Fruit fly (Drosophila melanogaster) whole organism, embryonic: ENCODE measurements around the gene ArfGAP3.
A peak's percentile ranks its signal among the peaks of the same experiment; 100 is the strongest.

Source experiments
- Atf-2 ChIP-seq: fragments of 200-800 bp; sonication (Bioruptor generic); optimal IDR thresholded peaks from 2 replicates; lab custom pipeline; 2016; ENCODE audit warnings: missing biosample characterization, missing genetic modification characterization
- Bteb2 ChIP-seq: fragments of 200-800 bp; sonication (Bioruptor generic); optimal IDR thresholded peaks from 2 replicates; lab custom pipeline; 2016; ENCODE audit warnings: missing biosample characterization, missing genetic modification characterization
- CG12155 ChIP-seq: fragments of 200-800 bp; sonication (Bioruptor generic); optimal IDR thresholded peaks from 3 replicates; lab custom pipeline; 2016; ENCODE audit warnings: missing biosample characterization, missing genetic modification characterization
- CG14860 ChIP-seq: fragments of 200-800 bp; sonication (Bioruptor generic); IDR thresholded peaks from 3 replicates; pipeline ENCODE4 v1.3.6; 2022; ENCODE audit warnings: missing biosample characterization, missing genetic modification characterization; ENCODE audit not compliant: partially characterized antibody
- CG17328 ChIP-seq: fragments of 200-800 bp; sonication (Bioruptor generic); IDR thresholded peaks from 2 replicates; pipeline ENCODE4 v1.3.6; 2022; ENCODE audit warnings: missing biosample characterization, missing genetic modification characterization
- CG17568 ChIP-seq: fragments of 200-800 bp; sonication (Bioruptor generic); optimal IDR thresholded peaks from 2 replicates; lab custom pipeline; 2018; ENCODE audit warnings: missing biosample characterization, mild to moderate bottlenecking, missing genetic modification characterization, moderate library complexity
- CG2116 ChIP-seq: fragments of 200-800 bp; sonication (Bioruptor generic); optimal IDR thresholded peaks from 3 replicates; lab custom pipeline; 2018; ENCODE audit warnings: missing biosample characterization, mild to moderate bottlenecking, missing genetic modification characterization
- CG2120 ChIP-seq: fragments of 200-800 bp; sonication (Bioruptor generic); optimal IDR thresholded peaks from 3 replicates; lab custom pipeline; 2016; ENCODE audit warnings: missing biosample characterization, missing genetic modification characterization
- CG30431 ChIP-seq: fragments of 200-800 bp; sonication (Bioruptor generic); optimal IDR thresholded peaks from 2 replicates; lab custom pipeline; 2017; ENCODE audit warnings: missing biosample characterization, missing genetic modification characterization
- CG3163 ChIP-seq: fragments of 200-800 bp; sonication (Bioruptor generic); optimal IDR thresholded peaks from 3 replicates; lab custom pipeline; 2016; ENCODE audit warnings: missing biosample characterization, missing genetic modification characterization
- CG32767 ChIP-seq: fragments of 200-800 bp; sonication (Bioruptor generic); IDR thresholded peaks from 2 replicates; pipeline ENCODE4 v1.3.6; 2022; ENCODE audit warnings: missing biosample characterization, missing genetic modification characterization
- CG32772 ChIP-seq: fragments of 200-800 bp; sonication (Bioruptor generic); IDR thresholded peaks from 2 replicates; pipeline ENCODE4 v1.3.6; 2022; ENCODE audit warnings: missing biosample characterization, missing genetic modification characterization
- CG3726 ChIP-seq: fragments of 200-800 bp; sonication (Bioruptor generic); IDR thresholded peaks from 3 replicates; pipeline ENCODE4, ENCODE4 v1.3.6; 2022; ENCODE audit warnings: missing biosample characterization, missing genetic modification characterization
- CG4617 ChIP-seq: fragments of 200-800 bp; sonication (Bioruptor generic); optimal IDR thresholded peaks from 3 replicates; lab custom pipeline; 2016; ENCODE audit warnings: missing biosample characterization, missing genetic modification characterization, borderline replicate concordance
- CG4854 ChIP-seq: fragments of 200-800 bp; sonication (Bioruptor generic); optimal IDR thresholded peaks from 2 replicates; lab custom pipeline; 2016; ENCODE audit warnings: missing biosample characterization, missing genetic modification characterization, inconsistent platforms
- CG6854 ChIP-seq: fragments of 200-800 bp; sonication (Bioruptor generic); optimal IDR thresholded peaks from 3 replicates; lab custom pipeline; 2017; ENCODE audit warnings: missing biosample characterization, mild to moderate bottlenecking, missing genetic modification characterization
- CG8388 ChIP-seq: fragments of 200-800 bp; sonication (Bioruptor generic); optimal IDR thresholded peaks from 2 replicates; lab custom pipeline; 2019; ENCODE audit warnings: missing biosample characterization, mild to moderate bottlenecking, missing genetic modification characterization, moderate library complexity
- CG8765 ChIP-seq: fragments of 200-800 bp; sonication (Bioruptor generic); IDR thresholded peaks from 2 replicates; pipeline ENCODE4 v1.3.6; 2022; ENCODE audit warnings: missing biosample characterization, missing genetic modification characterization
- Doc3 ChIP-seq: fragments of 200-800 bp; sonication (Bioruptor generic); IDR thresholded peaks from 3 replicates; pipeline ENCODE4 v1.3.6; 2022; ENCODE audit warnings: missing biosample characterization, missing genetic modification characterization; ENCODE audit not compliant: partially characterized antibody
- ERR ChIP-seq: fragments of 200-800 bp; sonication (Bioruptor generic); optimal IDR thresholded peaks from 2 replicates; lab custom pipeline; 2016; ENCODE audit warnings: missing biosample characterization, missing genetic modification characterization
- H15 ChIP-seq: fragments of 200-800 bp; sonication (Bioruptor generic); IDR thresholded peaks from 3 replicates; pipeline ENCODE4 v1.3.6; 2022; ENCODE audit warnings: missing biosample characterization, missing genetic modification characterization
- HHEX ChIP-seq: fragments of 200-800 bp; sonication (Bioruptor generic); optimal IDR thresholded peaks from 3 replicates; lab custom pipeline; 2017; ENCODE audit warnings: missing biosample characterization, mild to moderate bottlenecking, missing genetic modification characterization, missing genetic modification reagents
- Hsf ChIP-seq: fragments of 200-800 bp; sonication (Bioruptor generic); optimal IDR thresholded peaks from 3 replicates; lab custom pipeline; 2016; ENCODE audit warnings: missing biosample characterization, missing genetic modification characterization
- Lpt ChIP-seq: fragments of >200 bp; optimal IDR thresholded peaks from 2 replicates; lab custom pipeline; 2018; ENCODE audit warnings: missing biosample characterization, missing genetic modification characterization
- Med ChIP-seq: fragments of 200-800 bp; sonication (Bioruptor generic); peaks from one replicate; lab custom pipeline; 2016; ENCODE audit warnings: missing biosample characterization, missing genetic modification characterization, mild to moderate bottlenecking, inconsistent platforms, moderate library complexity
- Meics ChIP-seq: fragments of 200-800 bp; sonication (Bioruptor generic); optimal IDR thresholded peaks from 2 replicates; lab custom pipeline; 2017; ENCODE audit warnings: missing biosample characterization, mild to moderate bottlenecking, missing genetic modification characterization
- NFAT ChIP-seq: fragments of 200-800 bp; sonication (Bioruptor generic); IDR thresholded peaks from 2 replicates; pipeline ENCODE4 v1.3.6; 2022; ENCODE audit warnings: missing biosample characterization, missing genetic modification characterization
- Oli ChIP-seq: fragments of 200-800 bp; sonication (Bioruptor generic); optimal IDR thresholded peaks from 2 replicates; lab custom pipeline; 2018; ENCODE audit warnings: missing biosample characterization, mild to moderate bottlenecking, missing genetic modification characterization, moderate library complexity
- Opbp ChIP-seq: fragments of 200-800 bp; sonication (Bioruptor generic); IDR thresholded peaks from 3 replicates; pipeline ENCODE4 v1.3.6; 2022; ENCODE audit warnings: missing biosample characterization, missing genetic modification characterization; ENCODE audit not compliant: partially characterized antibody
- Vsx1 ChIP-seq: fragments of 200-800 bp; sonication (Bioruptor generic); optimal IDR thresholded peaks from 2 replicates; lab custom pipeline; 2017; ENCODE audit warnings: missing biosample characterization, mild to moderate bottlenecking, missing genetic modification characterization, missing genetic modification reagents
- bbx ChIP-seq: fragments of 200-800 bp; sonication (Bioruptor generic); IDR thresholded peaks from 2 replicates; pipeline ENCODE4 v1.3.6; 2022; ENCODE audit warnings: missing biosample characterization, missing genetic modification characterization; ENCODE audit not compliant: partially characterized antibody
- cg ChIP-seq: fragments of 200-800 bp; sonication (Bioruptor generic); optimal IDR thresholded peaks from 3 replicates; lab custom pipeline; 2019; ENCODE audit warnings: missing biosample characterization, mild to moderate bottlenecking, missing genetic modification characterization, moderate library complexity
- crol ChIP-seq: fragments of 200-800 bp; sonication (Bioruptor generic); IDR thresholded peaks from 2 replicates; pipeline ENCODE4 v1.3.6; 2022; ENCODE audit warnings: missing biosample characterization, missing genetic modification characterization
- dmrt99B ChIP-seq: fragments of 200-800 bp; sonication (Bioruptor generic); optimal IDR thresholded peaks from 2 replicates; lab custom pipeline; 2018; ENCODE audit warnings: missing biosample characterization, mild to moderate bottlenecking, missing genetic modification characterization, moderate library complexity
- exex ChIP-seq: fragments of 200-800 bp; sonication (Bioruptor generic); optimal IDR thresholded peaks from 4 replicates; lab custom pipeline; 2018; ENCODE audit warnings: missing biosample characterization, mild to moderate bottlenecking, missing genetic modification characterization, moderate library complexity
- fd64A ChIP-seq: fragments of 200-800 bp; sonication (Bioruptor generic); optimal IDR thresholded peaks from 3 replicates; lab custom pipeline; 2018; ENCODE audit warnings: missing biosample characterization, mild to moderate bottlenecking, missing genetic modification characterization
- hb ChIP-seq: fragments of 200-800 bp; sonication (Bioruptor generic); IDR thresholded peaks from 3 replicates; pipeline ENCODE4 v1.3.6; 2022; ENCODE audit warnings: missing biosample characterization, missing genetic modification characterization; ENCODE audit not compliant: partially characterized antibody
- insv ChIP-seq, 2 experiments: fragments of 200-800 bp; sonication (Bioruptor generic); optimal IDR thresholded peaks; 3 replicates each; lab custom pipeline; 2016 to 2018; ENCODE audit warnings: missing biosample characterization in 2 of 2, missing genetic modification characterization in 2 of 2
- inv ChIP-seq: fragments of 200-800 bp; sonication (Bioruptor generic); IDR thresholded peaks from 2 replicates; pipeline ENCODE4 v1.3.6; 2022; ENCODE audit warnings: missing biosample characterization, missing genetic modification characterization; ENCODE audit not compliant: partially characterized antibody
- ken ChIP-seq: fragments of 200-800 bp; sonication (Bioruptor generic); IDR thresholded peaks from 3 replicates; pipeline ENCODE4 v1.3.6; 2022; ENCODE audit warnings: missing biosample characterization, missing genetic modification characterization
- lola ChIP-seq, 3 experiments: fragments of >200 bp in 2 of 3; fragments of 200-800 bp in 1 of 3; sonication (Bioruptor generic) in 1 of 3; optimal IDR thresholded peaks; 2 replicates each; lab custom pipeline; 2017 to 2019; ENCODE audit warnings: missing biosample characterization in 3 of 3, missing genetic modification characterization in 3 of 3, mild to moderate bottlenecking in 1 of 3, moderate library complexity in 1 of 3
- maf-S ChIP-seq: fragments of 200-800 bp; sonication (Bioruptor generic); optimal IDR thresholded peaks from 2 replicates; lab custom pipeline; 2016; ENCODE audit warnings: missing biosample characterization, missing genetic modification characterization
- sna ChIP-seq: fragments of 200-800 bp; sonication (Bioruptor generic); IDR thresholded peaks from 2 replicates; pipeline ENCODE4 v1.3.6; 2022; ENCODE audit warnings: missing biosample characterization, missing genetic modification characterization; ENCODE audit not compliant: partially characterized antibody
- stwl ChIP-seq: fragments of 200-800 bp; sonication (Bioruptor generic); optimal IDR thresholded peaks from 3 replicates; lab custom pipeline; 2018; ENCODE audit warnings: missing biosample characterization, mild to moderate bottlenecking, missing genetic modification characterization, moderate library complexity
- tna ChIP-seq: fragments of 200-800 bp; sonication (Bioruptor generic); IDR thresholded peaks from 2 replicates; pipeline ENCODE4 v1.3.6; 2022; ENCODE audit warnings: missing biosample characterization, missing genetic modification characterization; ENCODE audit not compliant: partially characterized antibody

The ArfGAP3 gene

DNA sequence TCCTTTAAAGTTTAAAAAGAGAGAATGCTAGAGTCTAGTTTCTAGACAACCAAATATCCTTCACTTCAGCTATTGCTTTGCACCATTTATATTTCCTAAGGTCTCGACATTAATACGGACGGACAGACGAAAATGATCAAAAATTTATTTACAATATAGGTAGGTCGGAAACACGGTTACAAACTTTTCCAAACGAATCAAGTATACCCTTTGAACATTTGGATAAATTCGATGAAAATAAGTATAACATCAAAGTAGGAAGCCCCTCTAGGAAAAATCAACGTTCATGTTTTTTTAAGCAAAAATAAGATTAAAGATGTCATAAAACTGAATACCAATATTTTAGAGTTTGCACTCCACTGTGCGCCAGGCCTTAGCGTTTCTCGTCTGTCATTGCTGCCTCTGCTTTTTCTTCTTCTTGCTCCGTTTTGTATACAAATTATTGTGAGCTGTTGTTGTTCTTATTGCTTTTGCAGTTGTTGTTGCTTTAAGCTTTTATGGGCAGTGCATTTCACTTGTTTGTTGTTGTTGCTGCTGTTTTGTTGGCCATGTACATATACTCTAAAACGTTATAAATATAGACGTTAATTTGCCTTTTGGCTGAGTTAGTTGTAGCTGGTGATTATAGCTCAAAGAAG, 25.7 kb upstream of the ArfGAP3 start (continued):
- TF ChIP-seq Doc3 (GFP tag; lab: Robert Waterston, UW): no peak
- peak in 1 of 3 experiments; percentile 37 for TF ChIP-seq lola (GFP tag; optimal IDR thresholded peaks at IDR 0.05; lab: Kevin White, UChicago)
- TF ChIP-seq CG12155 (GFP tag; lab: Kevin White, UChicago): no peak
- TF ChIP-seq dmrt99B (tag; lab: Kevin White, UChicago): peak; percentile 15
- peak; percentile 11 for TF ChIP-seq CG8388 (GFP tag; lab: Kevin White, UChicago)
- TF ChIP-seq CG17328 (GFP tag; lab: Robert Waterston, UW): no peak
- no peak for TF ChIP-seq CG2116 (GFP tag; lab: Kevin White, UChicago)
- peak; percentile 36 for TF ChIP-seq Oli
- TF ChIP-seq exex (tag; lab: Kevin White, UChicago): no peak

DNA sequence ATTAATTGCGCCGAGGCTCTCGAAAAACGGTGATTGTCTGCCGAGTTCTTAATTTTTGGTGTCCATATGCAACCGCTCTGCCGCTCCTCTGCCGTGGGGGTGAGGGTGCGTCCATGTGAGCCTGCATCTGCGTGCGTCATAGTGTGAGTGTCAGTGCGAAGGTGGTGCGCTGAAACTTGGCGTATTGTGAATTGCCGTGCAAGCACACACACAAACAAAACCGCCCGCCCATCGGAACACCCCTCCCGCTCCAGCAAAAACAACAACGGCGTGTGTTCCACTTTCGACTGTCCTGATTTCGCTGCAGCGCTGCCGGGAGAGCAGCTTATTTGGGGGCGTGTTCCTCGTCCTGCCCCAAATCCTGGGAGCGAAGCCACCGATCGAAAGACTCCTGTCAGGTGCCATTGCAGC, 24.7 kb upstream of the ArfGAP3 start:
- TF ChIP-seq CG4854 (GFP tag; lab: Kevin White, UChicago): no peak
- TF ChIP-seq NFAT (GFP tag; lab: Robert Waterston, UW): 0 out of 2 replicates have a peak, but pooled peaks have one; percentile 8
- TF ChIP-seq Atf-2: no peak
- no peak for TF ChIP-seq Vsx1
- TF ChIP-seq Lpt: no peak
- TF ChIP-seq Opbp (GFP tag; lab: Robert Waterston, UW): 0 out of 3 replicates have a peak, but pooled peaks have one; percentile 29
- no peak for TF ChIP-seq fd64A (GFP tag; lab: Kevin White, UChicago)
- no peak for TF ChIP-seq CG3726 (GFP tag; lab: Robert Waterston, UW)
- no peak for TF ChIP-seq CG6854
- TF ChIP-seq sna: no peak
- no peak for TF ChIP-seq tna (GFP tag; lab: Robert Waterston, UW)
- TF ChIP-seq ken (GFP tag; lab: Robert Waterston, UW): 0 out of 3 replicates have a peak, but pooled peaks have one; percentile 31
- TF ChIP-seq bbx (GFP tag; lab: Robert Waterston, UW): 0 out of 2 replicates have a peak, but pooled peaks have one; percentile 6
- 0 out of 3 replicates have a peak, but pooled peaks have one; percentile 17 for TF ChIP-seq CG14860 (GFP tag; lab: Robert Waterston, UW)
- peak in 1 of 2 experiments; percentile 57 for TF ChIP-seq insv (GFP tag; optimal IDR thresholded peaks at IDR 0.05; lab: Kevin White, UChicago)
- peak; percentile 44; the same call in 1 of the 2 replicates for TF ChIP-seq crol
- TF ChIP-seq CG8765 (GFP tag; lab: Robert Waterston, UW): no peak
- TF ChIP-seq cg (GFP tag; lab: Kevin White, UChicago): peak; percentile 85
- peak; percentile 7 for TF ChIP-seq Med (GFP tag; lab: Kevin White, UChicago)
- TF ChIP-seq CG32767: no peak
- no peak for TF ChIP-seq Bteb2
- TF ChIP-seq CG4617 (GFP tag; lab: Kevin White, UChicago): no peak
- TF ChIP-seq CG17568: no peak

DNA sequence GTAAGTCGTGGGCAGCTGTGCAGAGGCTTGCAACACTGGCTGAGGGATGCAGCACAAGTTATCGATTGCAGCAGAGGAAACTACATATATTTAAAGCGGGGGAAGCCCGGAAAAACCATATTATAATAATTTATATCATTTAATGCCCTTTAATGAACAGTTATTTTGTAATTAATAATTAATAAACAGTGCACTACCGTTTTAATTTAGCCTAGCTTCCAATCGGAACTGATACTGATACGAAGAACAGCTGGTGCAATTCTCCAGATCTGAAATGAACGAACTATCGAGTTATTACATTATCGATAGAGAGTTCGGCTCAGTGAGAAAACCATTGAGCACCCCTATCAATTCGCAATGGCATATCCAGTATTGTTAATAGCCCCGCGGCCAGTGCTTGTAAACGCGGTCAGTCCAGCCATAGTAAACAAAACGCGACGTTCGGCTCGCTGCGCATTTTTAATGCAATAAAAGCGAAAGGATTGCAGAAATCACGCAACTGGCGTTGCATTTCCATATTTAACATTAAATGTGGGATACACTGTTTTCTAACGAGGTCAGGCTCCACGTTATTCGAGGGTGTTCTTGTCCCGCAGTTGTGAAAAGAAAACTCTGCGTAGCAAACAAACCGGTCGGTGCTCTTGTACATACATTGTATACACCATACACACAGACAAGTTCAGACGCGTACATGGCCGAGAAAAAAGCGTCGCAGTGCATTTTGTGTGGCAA, 24.2 kb upstream of the ArfGAP3 start, which contains the start of gene CG7369:
Gene CG7369, plus strand, starts transcription at position 405 of the 732 bp plus-strand sequence.
- TF ChIP-seq hb (peak; percentile 44; the same call in 2 of the 3 replicates), HHEX (GFP tag; lab: Kevin White, UChicago) (peak; percentile 80), Meics (peak; percentile 84), CG30431 (GFP tag; lab: Kevin White, UChicago) (peak; percentile 67), CG32772 (peak; percentile 79), CG2120 (GFP tag; lab: Kevin White, UChicago) (peak; percentile 92), Vsx1 (peak; percentile 66), stwl (tag; lab: Kevin White, UChicago) (peak; percentile 74), H15 (GFP tag; lab: Robert Waterston, UW) (peak; percentile 74; the same call in 2 of the 3 replicates), maf-S (GFP tag; lab: Kevin White, UChicago) (peak; percentile 4), CG3163 (GFP tag; lab: Kevin White, UChicago) (peak; percentile 42), ERR (GFP tag; lab: Kevin White, UChicago) (peak; percentile 61), inv (GFP tag; lab: Robert Waterston, UW) (peak; percentile 73), Hsf (GFP tag; lab: Kevin White, UChicago) (peak; percentile 89)
